Fruit fly (Drosophila melanogaster) whole organism, embryonic: ENCODE measurements around the gene IKKbeta.

Experiments
- Abd-B ChIP-seq: fragments of 200-800 bp; sonication (Bioruptor generic); optimal IDR thresholded peaks from 2 replicates; lab custom pipeline; 2018; ENCODE audit warnings: missing biosample characterization, mild to moderate bottlenecking, missing genetic modification characterization, moderate library complexity
- Blimp-1 ChIP-seq: fragments of 200-800 bp; sonication (Bioruptor generic); optimal IDR thresholded peaks from 3 replicates; lab custom pipeline; 2018; ENCODE audit warnings: missing biosample characterization, missing genetic modification characterization, mild to moderate bottlenecking, moderate library complexity, missing genetic modification reagents
- CG10565 ChIP-seq: fragments of 200-800 bp; sonication (Bioruptor generic); optimal IDR thresholded peaks from 3 replicates; lab custom pipeline; 2016; ENCODE audit warnings: missing biosample characterization, mild to moderate bottlenecking, missing genetic modification characterization
- CG11085 ChIP-seq: fragments of 200-800 bp; sonication (Bioruptor generic); IDR thresholded peaks from 2 replicates; pipeline ENCODE4 v1.3.6; 2022; ENCODE audit warnings: missing biosample characterization, missing genetic modification characterization
- CG11247 ChIP-seq: fragments of 200-800 bp; sonication (Bioruptor generic); IDR thresholded peaks from 2 replicates; pipeline ENCODE4 v1.3.6; 2022; ENCODE audit warnings: missing biosample characterization, missing genetic modification characterization
- CG11504 ChIP-seq: fragments of 200-800 bp; sonication (Bioruptor generic); optimal IDR thresholded peaks from 3 replicates; lab custom pipeline; 2019; ENCODE audit warnings: missing biosample characterization, mild to moderate bottlenecking, missing genetic modification characterization, moderate library complexity
- CG1233 ChIP-seq: fragments of 200-800 bp; sonication (Bioruptor generic); optimal IDR thresholded peaks from 4 replicates; lab custom pipeline; 2018; ENCODE audit warnings: missing biosample characterization, mild to moderate bottlenecking, missing genetic modification characterization
- CG15479 ChIP-seq: fragments of 200-800 bp; sonication (Bioruptor generic); optimal IDR thresholded peaks from 3 replicates; lab custom pipeline; 2019; ENCODE audit warnings: missing biosample characterization, mild to moderate bottlenecking, missing genetic modification characterization, moderate library complexity
- CG1603 ChIP-seq: fragments of 200-800 bp; sonication (Bioruptor generic); optimal IDR thresholded peaks from 2 replicates; lab custom pipeline; 2019; ENCODE audit warnings: missing biosample characterization, mild to moderate bottlenecking, missing genetic modification characterization, moderate library complexity
- CG1647 ChIP-seq: fragments of 200-800 bp; sonication (Bioruptor generic); optimal IDR thresholded peaks from 3 replicates; lab custom pipeline; 2016; ENCODE audit warnings: missing biosample characterization, missing genetic modification characterization
- CG16863 ChIP-seq: fragments of 200-800 bp; sonication (Bioruptor generic); optimal IDR thresholded peaks from 3 replicates; lab custom pipeline; 2016; ENCODE audit warnings: missing biosample characterization, missing genetic modification characterization
- CG17829 ChIP-seq: fragments of 200-800 bp; optimal IDR thresholded peaks from 2 replicates; lab custom pipeline; 2019; ENCODE audit warnings: missing biosample characterization, mild to moderate bottlenecking, missing genetic modification characterization, moderate library complexity
- CG18011 ChIP-seq: fragments of 200-800 bp; sonication (Bioruptor generic); optimal IDR thresholded peaks from 2 replicates; lab custom pipeline; 2017; ENCODE audit warnings: missing biosample characterization, missing genetic modification characterization, mild to moderate bottlenecking, moderate library complexity, missing genotype
- CG2129 ChIP-seq: fragments of 200-800 bp; sonication (Bioruptor generic); IDR thresholded peaks from 2 replicates; pipeline ENCODE4 v1.3.6; 2022; ENCODE audit warnings: missing biosample characterization, missing genetic modification characterization; ENCODE audit not compliant: partially characterized antibody
- CG2678 ChIP-seq: fragments of 200-800 bp; sonication (Bioruptor generic); optimal IDR thresholded peaks from 3 replicates; lab custom pipeline; 2019; ENCODE audit warnings: missing biosample characterization, mild to moderate bottlenecking, missing genetic modification characterization, moderate library complexity
- CG3065 ChIP-seq: fragments of 200-800 bp; sonication (Bioruptor generic); optimal IDR thresholded peaks from 2 replicates; lab custom pipeline; 2016; ENCODE audit warnings: missing biosample characterization, missing genetic modification characterization
- CG31441 ChIP-seq: fragments of 200-800 bp; sonication (Bioruptor generic); IDR thresholded peaks from 2 replicates; pipeline ENCODE4 v1.3.6; 2022; ENCODE audit warnings: missing biosample characterization, missing genetic modification characterization
- CG3726 ChIP-seq: fragments of 200-800 bp; sonication (Bioruptor generic); IDR thresholded peaks from 3 replicates; pipeline ENCODE4, ENCODE4 v1.3.6; 2022; ENCODE audit warnings: missing biosample characterization, missing genetic modification characterization
- CG3847 ChIP-seq: fragments of 200-800 bp; sonication (Bioruptor generic); IDR thresholded peaks from 2 replicates; pipeline ENCODE4 v1.3.6; 2022; ENCODE audit warnings: missing biosample characterization, missing genetic modification characterization
- CG6654 ChIP-seq: fragments of 200-800 bp; sonication (Bioruptor generic); optimal IDR thresholded peaks from 2 replicates; lab custom pipeline; 2017; ENCODE audit warnings: missing biosample characterization, mild to moderate bottlenecking, missing genetic modification characterization
- CG7357 ChIP-seq: fragments of 200-800 bp; sonication (Bioruptor generic); IDR thresholded peaks from 3 replicates; pipeline ENCODE4 v1.3.6; 2022; ENCODE audit warnings: missing biosample characterization, missing genetic modification characterization
- CG8290 ChIP-seq, 3 experiments: fragments of 200-800 bp; sonication (Bioruptor generic); optimal IDR thresholded peaks; 2 replicates each; lab custom pipeline; 2016 to 2019; ENCODE audit warnings: missing biosample characterization in 3 of 3, missing genetic modification characterization in 3 of 3, mild to moderate bottlenecking in 2 of 3, moderate library complexity in 1 of 3
- CG9727 ChIP-seq: fragments of 200-800 bp; sonication (Bioruptor generic); optimal IDR thresholded peaks from 3 replicates; lab custom pipeline; 2017; ENCODE audit warnings: missing biosample characterization, mild to moderate bottlenecking, missing genetic modification characterization
- CTCF ChIP-seq: fragments of 200-800 bp; sonication (Bioruptor generic); optimal IDR thresholded peaks from 2 replicates; lab custom pipeline; 2017; ENCODE audit warnings: missing biosample characterization, mild to moderate bottlenecking, missing genetic modification characterization, moderate library complexity
- Dp ChIP-seq: fragments of 200-800 bp; sonication (Bioruptor generic); optimal IDR thresholded peaks from 2 replicates; lab custom pipeline; 2018; ENCODE audit warnings: missing biosample characterization, mild to moderate bottlenecking, missing genetic modification characterization, moderate library complexity
- Gug ChIP-seq: fragments of 200-800 bp; sonication (Bioruptor generic); IDR thresholded peaks from 4 replicates; pipeline ENCODE4 v1.3.6; 2022; ENCODE audit warnings: missing biosample characterization, missing genetic modification characterization
- HLH4C ChIP-seq: fragments of 200-800 bp; sonication (Bioruptor generic); IDR thresholded peaks from 3 replicates; pipeline ENCODE4 v1.3.6; 2022; ENCODE audit warnings: missing biosample characterization, missing genetic modification characterization; ENCODE audit not compliant: partially characterized antibody
- HLH54F ChIP-seq: fragments of 200-800 bp; sonication (Bioruptor generic); optimal IDR thresholded peaks from 3 replicates; lab custom pipeline; 2016; ENCODE audit warnings: missing biosample characterization, missing genetic modification characterization
- Hey ChIP-seq: fragments of 200-800 bp; sonication (Bioruptor generic); optimal IDR thresholded peaks from 3 replicates; lab custom pipeline; 2018; ENCODE audit warnings: missing biosample characterization, mild to moderate bottlenecking, missing genetic modification characterization
- Lhr ChIP-seq: fragments of 200-800 bp; sonication (Bioruptor generic); optimal IDR thresholded peaks from 3 replicates; lab custom pipeline; 2017; ENCODE audit warnings: mild to moderate bottlenecking, missing biosample characterization, missing genetic modification reagents, missing genetic modification characterization
- MBD-R2 ChIP-seq: fragments of 200-800 bp; sonication (Bioruptor generic); IDR thresholded peaks from 2 replicates; pipeline ENCODE4 v1.3.6; 2022; ENCODE audit warnings: missing biosample characterization, missing genetic modification characterization
- Mad ChIP-seq: fragments of 200-800 bp; sonication (Bioruptor generic); optimal IDR thresholded peaks from 2 replicates; lab custom pipeline; 2016; ENCODE audit warnings: missing biosample characterization, missing genetic modification characterization
- Oli ChIP-seq: fragments of 200-800 bp; sonication (Bioruptor generic); optimal IDR thresholded peaks from 2 replicates; lab custom pipeline; 2018; ENCODE audit warnings: missing biosample characterization, mild to moderate bottlenecking, missing genetic modification characterization, moderate library complexity
- Ptx1 ChIP-seq: fragments of 200-800 bp; sonication (Bioruptor generic); IDR thresholded peaks from 2 replicates; pipeline ENCODE4 v1.3.6; 2022; ENCODE audit warnings: missing biosample characterization, missing genetic modification characterization
- Side ChIP-seq: fragments of 200-800 bp; sonication (Bioruptor generic); optimal IDR thresholded peaks from 2 replicates; lab custom pipeline; 2016; ENCODE audit warnings: missing biosample characterization, missing genetic modification characterization
- Spps ChIP-seq: fragments of 200-800 bp; sonication (Bioruptor generic); optimal IDR thresholded peaks from 2 replicates; lab custom pipeline; 2018; ENCODE audit warnings: missing biosample characterization, mild to moderate bottlenecking, missing genetic modification characterization
- bsh ChIP-seq, 2 experiments: fragments of 200-800 bp; sonication (Bioruptor generic); optimal IDR thresholded peaks; 2 replicates each; lab custom pipeline; 2017 to 2018; ENCODE audit warnings: mild to moderate bottlenecking in 2 of 2, missing biosample characterization in 2 of 2, missing genetic modification characterization in 2 of 2, moderate library complexity in 1 of 2
- ci ChIP-seq: fragments of 200-800 bp; sonication (Bioruptor generic); IDR thresholded peaks from 3 replicates; pipeline ENCODE4 v1.3.6; 2022; ENCODE audit warnings: missing biosample characterization, missing genetic modification characterization
- en ChIP-seq: fragments of 200-800 bp; sonication (Bioruptor generic); optimal IDR thresholded peaks from 2 replicates; lab custom pipeline; 2016; ENCODE audit warnings: missing biosample characterization, missing genetic modification characterization
- h ChIP-seq: fragments of >200 bp; optimal IDR thresholded peaks from 2 replicates; lab custom pipeline; 2017
- lilli ChIP-seq: fragments of 200-800 bp; sonication (Bioruptor generic); optimal IDR thresholded peaks from 3 replicates; lab custom pipeline; 2016; ENCODE audit warnings: missing biosample characterization, missing genetic modification characterization
- ro ChIP-seq: fragments of 200-800 bp; sonication (Bioruptor generic); IDR thresholded peaks from 2 replicates; pipeline ENCODE4 v1.3.6; 2022; ENCODE audit warnings: missing biosample characterization, missing genetic modification characterization
- run ChIP-seq: fragments of 200-800 bp; sonication (Bioruptor generic); optimal IDR thresholded peaks from 3 replicates; lab custom pipeline; 2018; ENCODE audit warnings: missing biosample characterization, mild to moderate bottlenecking, missing genetic modification characterization
- schlank ChIP-seq: fragments of 200-800 bp; sonication (Bioruptor generic); optimal IDR thresholded peaks from 2 replicates; lab custom pipeline; 2018; ENCODE audit warnings: missing biosample characterization, mild to moderate bottlenecking, missing genetic modification characterization
- sens ChIP-seq: fragments of 200-800 bp; sonication (Bioruptor generic); peaks from one replicate; lab custom pipeline; 2016; ENCODE audit warnings: missing biosample characterization, missing genetic modification characterization
- stwl ChIP-seq: fragments of 200-800 bp; sonication (Bioruptor generic); optimal IDR thresholded peaks from 3 replicates; lab custom pipeline; 2018; ENCODE audit warnings: missing biosample characterization, mild to moderate bottlenecking, missing genetic modification characterization, moderate library complexity
- unc-4 ChIP-seq: fragments of 200-800 bp; sonication (Bioruptor generic); IDR thresholded peaks from 2 replicates; pipeline ENCODE4 v1.3.6; 2022; ENCODE audit warnings: missing biosample characterization, missing genetic modification characterization; ENCODE audit not compliant: partially characterized antibody
- wor ChIP-seq: fragments of 200-800 bp; sonication (Bioruptor generic); IDR thresholded peaks from 2 replicates; pipeline ENCODE4 v1.3.6; 2022; ENCODE audit warnings: missing biosample characterization, missing genetic modification characterization

Gene IKKbeta

dm6 chr3R:16050621-16051328 is 1.6 kb upstream of the IKKbeta start, which contains the start of gene msps (continued):
- no peak for TF ChIP-seq CG6654 (GFP tag; lab: Kevin White, UChicago)
- TF ChIP-seq CG1603 (tag; lab: Kevin White, UChicago) = peak; percentile 53
- TF ChIP-seq CG15479 (GFP tag; lab: Kevin White, UChicago) = peak; percentile 42
- no peak for TF ChIP-seq run (tag; lab: Kevin White, UChicago)
- TF ChIP-seq CG3726 = no peak
- TF ChIP-seq CG1233 (GFP tag; lab: Kevin White, UChicago) = no peak
- no peak for TF ChIP-seq CG18011 (GFP tag; lab: Kevin White, UChicago)
- no peak for TF ChIP-seq lilli (GFP tag; lab: Kevin White, UChicago)
- TF ChIP-seq Gug (GFP tag; lab: Robert Waterston, UW) = no peak
- TF ChIP-seq CG2129 (GFP tag; lab: Robert Waterston, UW) = no peak
- TF ChIP-seq ci (GFP tag; lab: Robert Waterston, UW) = 0 out of 3 replicates have a peak, but pooled peaks have one; percentile 5
- no peak for TF ChIP-seq Side (GFP tag; lab: Kevin White, UChicago)
- TF ChIP-seq CG10565 (GFP tag; lab: Kevin White, UChicago) = no peak
- no peak for TF ChIP-seq h (lab: Kevin White, UChicago)
- TF ChIP-seq MBD-R2 = peak; percentile 82
- no peak for TF ChIP-seq schlank
- no peak for TF ChIP-seq CG7357 (GFP tag; lab: Robert Waterston, UW)
- TF ChIP-seq CG3847 (GFP tag; lab: Robert Waterston, UW) = peak; percentile 32; the same call in 1 of the 2 replicates
- TF ChIP-seq Dp (GFP tag; lab: Kevin White, UChicago) = peak; percentile 94
- TF ChIP-seq, all 482 proteins: peak for 63

dm6 chr3R:16046030-16046429 is 3.2 kb downstream of the IKKbeta start, which contains the start of gene Jhbp5:
Gene Jhbp5, minus strand, starts transcription at chr3R:16046130.
- TF ChIP-seq CG2678 (tag; lab: Kevin White, UChicago) (no peak), HLH4C (GFP tag; lab: Robert Waterston, UW) (no peak), Abd-B (GFP tag; lab: Kevin White, UChicago) (no peak), bsh (GFP tag; optimal IDR thresholded peaks at IDR 0.05; lab: Kevin White, UChicago) (no peak), CG11247 (GFP tag; lab: Robert Waterston, UW) (no peak), CG9727 (GFP tag; lab: Kevin White, UChicago) (no peak), CG11085 (no peak), wor (no peak), HLH54F (GFP tag; lab: Kevin White, UChicago) (no peak), Mad (no peak), CG31441 (GFP tag; lab: Robert Waterston, UW) (no peak), Hey (tag; lab: Kevin White, UChicago) (no peak)

DNA sequence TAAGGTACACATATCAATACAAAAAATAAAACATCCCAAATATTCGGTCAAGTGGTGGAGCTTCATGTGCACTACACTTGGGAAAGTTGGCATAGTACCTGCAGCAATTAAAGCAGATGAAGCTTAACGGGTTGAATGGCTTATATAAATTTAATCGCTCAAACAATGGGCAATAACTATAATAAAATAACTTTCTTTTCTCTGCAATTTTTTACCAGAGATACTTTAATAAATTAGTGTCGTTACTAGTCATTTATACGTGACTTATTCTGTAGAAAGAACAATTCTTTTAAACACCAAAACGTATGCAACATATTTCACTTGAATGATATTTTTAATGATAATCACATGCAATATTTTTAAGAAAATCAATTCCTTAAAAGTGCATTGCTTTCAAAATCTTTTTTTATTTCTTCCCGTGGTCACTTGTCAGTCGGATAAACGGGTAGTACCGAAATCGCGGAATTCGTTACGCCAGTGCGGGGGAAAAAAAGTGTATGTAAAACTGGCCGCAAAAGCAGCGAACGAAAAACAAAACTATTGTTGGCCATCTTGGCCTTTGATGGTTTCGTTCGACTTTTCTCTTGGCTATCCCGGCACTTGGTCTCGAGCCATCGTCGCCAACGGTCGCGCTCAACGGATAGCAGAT is 6.2 kb downstream of the IKKbeta start, which contains the start of gene Jhbp4:
TSS of gene Jhbp4 (plus strand) at position 599 of the 649 bp plus-strand sequence.
- TF ChIP-seq Lhr (no peak), Ptx1 (GFP tag; lab: Robert Waterston, UW) (no peak), Spps (tag; lab: Kevin White, UChicago) (no peak), Oli (tag; lab: Kevin White, UChicago) (no peak), CG1647 (no peak), CG8290 (GFP tag; optimal IDR thresholded peaks at IDR 0.05; lab: Kevin White, UChicago) (no peak), CG8290 (tag; optimal IDR thresholded peaks at IDR 0.05; lab: Kevin White, UChicago) (no peak), CG11504 (tag; lab: Kevin White, UChicago) (peak; percentile 7), unc-4 (GFP tag; lab: Robert Waterston, UW) (no peak), sens (peak; percentile 73), ro (GFP tag; lab: Robert Waterston, UW) (no peak), CTCF (peak; percentile 76), stwl (tag; lab: Kevin White, UChicago) (peak; percentile 11), en (GFP tag; lab: Kevin White, UChicago) (no peak), CG3065 (GFP tag; lab: Kevin White, UChicago) (no peak), CG16863 (no peak), Blimp-1 (peak; percentile 22), CG17829 (no peak)
